Worm (Caenorhabditis elegans) whole organism, L4 larva: ENCODE measurements around the gene clec-179.

ENCODE experiments used
- F37D6.2 ChIP-seq: sonication (generic microtip); optimal IDR thresholded peaks from 2 replicates; lab custom pipeline; 2016; ENCODE audit warnings: mild to moderate bottlenecking, missing genetic modification characterization, missing compliant biosample characterization
- Y105C5A.15 ChIP-seq: fragments of 200-800 bp; sonication (Bioruptor generic); IDR thresholded peaks from 2 replicates; pipeline ENCODE4 v1.3.6; 2022; ENCODE audit warnings: missing genetic modification characterization, missing compliant biosample characterization
- Y48G9A.11 ChIP-seq: fragments of 200-800 bp; sonication (Bioruptor generic); IDR thresholded peaks from 2 replicates; pipeline ENCODE4 v1.3.6; 2022; ENCODE audit warnings: missing genetic modification reagents, missing genetic modification characterization, missing compliant biosample characterization
- Y75B8A.6 ChIP-seq: fragments of 200-800 bp; sonication (Bioruptor generic); IDR thresholded peaks from 2 replicates; pipeline ENCODE4 v1.3.6; 2022; ENCODE audit warnings: missing genetic modification reagents, missing genetic modification characterization, missing compliant biosample characterization
- ZK546.5 ChIP-seq, 2 experiments: sonication (generic microtip); optimal IDR thresholded peaks; 2 replicates each; lab custom pipeline; 2017; ENCODE audit warnings: missing biosample characterization in 2 of 2, missing genetic modification characterization in 2 of 2
- aha-1 ChIP-seq: fragments of 150-350 bp; peaks from one replicate; lab custom pipeline; 2014; ENCODE audit warnings: missing biosample characterization, missing genetic modification characterization
- aly-2 ChIP-seq: sonication (generic microtip); optimal IDR thresholded peaks from 2 replicates; lab custom pipeline; 2018; ENCODE audit warnings: missing biosample characterization, missing genetic modification characterization
- arid-1 ChIP-seq: fragments of 200-800 bp; sonication (Bioruptor generic); conservative IDR thresholded peaks from 2 replicates; pipeline ENCODE4 v1.3.6; 2022; ENCODE audit warnings: missing genetic modification reagents, missing genetic modification characterization, missing compliant biosample characterization
- attf-4 ChIP-seq: sonication (generic microtip); optimal IDR thresholded peaks from 3 replicates; lab custom pipeline; 2017; ENCODE audit warnings: missing biosample characterization, missing genetic modification characterization
- ceh-28 ChIP-seq: fragments of 150-350 bp; optimal IDR thresholded peaks from 2 replicates; lab custom pipeline; 2014; ENCODE audit warnings: missing biosample characterization, missing genetic modification reagents, missing genetic modification characterization
- ceh-32 ChIP-seq: sonication (generic microtip); optimal IDR thresholded peaks from 2 replicates; lab custom pipeline; 2016; ENCODE audit warnings: mild to moderate bottlenecking, missing genetic modification characterization, missing compliant biosample characterization; ENCODE audit not compliant: poor library complexity
- ceh-82 ChIP-seq: sonication (generic microtip); optimal IDR thresholded peaks from 2 replicates; lab custom pipeline; 2017; ENCODE audit warnings: missing biosample characterization, missing genetic modification characterization
- ces-1 ChIP-seq: fragments of 150-350 bp; sonication (generic microtip); optimal IDR thresholded peaks from 4 replicates; lab custom pipeline; 2014; ENCODE audit warnings: missing biosample characterization, missing genetic modification reagents, missing genetic modification characterization
- ctbp-1 ChIP-seq: fragments of 200-800 bp; sonication (Bioruptor generic); IDR thresholded peaks from 2 replicates; pipeline ENCODE4 v1.3.6; 2022; ENCODE audit warnings: missing genetic modification reagents, missing genetic modification characterization, missing compliant biosample characterization
- daf-16 ChIP-seq, 3 experiments: sonication (generic microtip); optimal IDR thresholded peaks; 2 replicates each; lab custom pipeline; 2016 to 2017; ENCODE audit warnings: missing genetic modification characterization in 3 of 3, missing genetic modification reagents in 3 of 3, mild to moderate bottlenecking in 2 of 3, missing compliant biosample characterization in 2 of 3, missing biosample characterization in 1 of 3, moderate library complexity in 1 of 3
- dmd-6 ChIP-seq: fragments of 200-800 bp; sonication (Bioruptor generic); IDR thresholded peaks from 2 replicates; pipeline ENCODE4 v1.3.6; 2022; ENCODE audit warnings: missing genetic modification reagents, missing genetic modification characterization, missing compliant biosample characterization
- dmd-9 ChIP-seq: fragments of 200-800 bp; sonication (Bioruptor generic); IDR thresholded peaks from 2 replicates; pipeline ENCODE4 v1.3.6; 2022; ENCODE audit warnings: missing genetic modification reagents, missing genetic modification characterization, missing compliant biosample characterization
- dpl-1 ChIP-seq: fragments of 150-350 bp; optimal IDR thresholded peaks from 2 replicates; lab custom pipeline; 2014; ENCODE audit warnings: missing biosample characterization, missing genetic modification reagents, missing genetic modification characterization
- dve-1 ChIP-seq: sonication (generic microtip); optimal IDR thresholded peaks from 2 replicates; lab custom pipeline; 2017; ENCODE audit warnings: antibody characterized with exemption, mild to moderate bottlenecking, missing genetic modification characterization, missing compliant biosample characterization; ENCODE audit not compliant: insufficient read depth
- egl-43 ChIP-seq: fragments of 200-800 bp; sonication (Bioruptor generic); IDR thresholded peaks from 2 replicates; pipeline ENCODE4 v1.3.6; 2022; ENCODE audit warnings: missing genetic modification reagents, missing genetic modification characterization, missing compliant biosample characterization
- gei-8 ChIP-seq: fragments of 200-800 bp; sonication (Bioruptor generic); optimal IDR thresholded peaks from 2 replicates; lab custom pipeline; 2018; ENCODE audit warnings: mild to moderate bottlenecking, missing genetic modification characterization, missing compliant biosample characterization
- hif-1 ChIP-seq, 2 experiments: sonication (generic microtip); optimal IDR thresholded peaks; 2 replicates each; lab custom pipeline; 2016 to 2017; ENCODE audit warnings: missing compliant biosample characterization in 2 of 2, missing genetic modification characterization in 2 of 2, missing genetic modification reagents in 2 of 2, missing genotype in 2 of 2, mild to moderate bottlenecking in 1 of 2
- hlh-11 ChIP-seq: fragments of 200-800 bp; sonication (Bioruptor generic); optimal IDR thresholded peaks from 2 replicates; lab custom pipeline; 2018; ENCODE audit warnings: mild to moderate bottlenecking, missing genetic modification characterization, missing compliant biosample characterization
- hlh-30 ChIP-seq: sonication (generic microtip); optimal IDR thresholded peaks from 2 replicates; lab custom pipeline; 2017; ENCODE audit warnings: antibody characterized with exemption, mild to moderate bottlenecking, missing genetic modification characterization, missing compliant biosample characterization; ENCODE audit not compliant: insufficient read depth
- lin-1 ChIP-seq: fragments of 200-800 bp; sonication (Bioruptor generic); IDR thresholded peaks from 2 replicates; pipeline ENCODE4 v1.3.6; 2022; ENCODE audit warnings: missing genetic modification reagents, missing genetic modification characterization, missing compliant biosample characterization
- lin-39 ChIP-seq: fragments of 150-350 bp; optimal IDR thresholded peaks from 2 replicates; lab custom pipeline; 2014; ENCODE audit warnings: missing biosample characterization, missing genetic modification reagents, missing genetic modification characterization
- lir-3 ChIP-seq: sonication (generic microtip); optimal IDR thresholded peaks from 2 replicates; lab custom pipeline; 2016; ENCODE audit warnings: mild to moderate bottlenecking, missing genetic modification characterization, missing compliant biosample characterization
- madf-5 ChIP-seq, 2 experiments: fragments of 200-800 bp; sonication (Bioruptor generic); IDR thresholded peaks; 2 replicates each; pipeline ENCODE4 v1.3.6; 2022; ENCODE audit warnings: missing compliant biosample characterization in 2 of 2, missing genetic modification characterization in 2 of 2
- madf-9 ChIP-seq: fragments of 200-800 bp; sonication (Bioruptor generic); conservative IDR thresholded peaks from 2 replicates; pipeline ENCODE4 v1.3.6; 2022; ENCODE audit warnings: missing genetic modification reagents, missing genetic modification characterization, missing compliant biosample characterization
- mdl-1 ChIP-seq, 2 experiments: fragments of 150-350 bp in 1 of 2; sonication (generic microtip) in 1 of 2; optimal IDR thresholded peaks; 2 replicates each; lab custom pipeline; 2014 to 2017; ENCODE audit warnings: missing biosample characterization in 2 of 2, missing genetic modification characterization in 2 of 2
- mxl-3 ChIP-seq: fragments of 200-800 bp; sonication (Bioruptor generic); optimal IDR thresholded peaks from 2 replicates; lab custom pipeline; 2018; ENCODE audit warnings: mild to moderate bottlenecking, missing genetic modification characterization, missing compliant biosample characterization
- nhr-10 ChIP-seq: fragments of 150-350 bp; optimal IDR thresholded peaks from 2 replicates; lab custom pipeline; 2014; ENCODE audit warnings: missing biosample characterization, missing genetic modification characterization
- nhr-11 ChIP-seq: fragments of 150-350 bp; optimal IDR thresholded peaks from 2 replicates; lab custom pipeline; 2014; ENCODE audit warnings: missing biosample characterization, missing genetic modification characterization
- nhr-111 ChIP-seq: fragments of 200-800 bp; sonication (Bioruptor generic); optimal IDR thresholded peaks from 2 replicates; lab custom pipeline; 2018; ENCODE audit warnings: mild to moderate bottlenecking, missing genetic modification characterization, missing compliant biosample characterization
- nhr-237 ChIP-seq: sonication (generic microtip); optimal IDR thresholded peaks from 2 replicates; lab custom pipeline; 2017; ENCODE audit warnings: missing biosample characterization, missing genetic modification characterization
- nhr-28 ChIP-seq: fragments of 150-350 bp; optimal IDR thresholded peaks from 2 replicates; lab custom pipeline; 2014; ENCODE audit warnings: missing biosample characterization, missing genetic modification characterization
- nhr-41 ChIP-seq: fragments of 200-800 bp; sonication (Bioruptor generic); IDR thresholded peaks from 2 replicates; pipeline ENCODE4 v1.3.6; 2022; ENCODE audit warnings: missing genetic modification reagents, missing genetic modification characterization, missing compliant biosample characterization
- nhr-42 ChIP-seq: fragments of 200-800 bp; sonication (Bioruptor generic); IDR thresholded peaks from 2 replicates; pipeline ENCODE4 v1.3.6; 2022; ENCODE audit warnings: missing genetic modification characterization, missing compliant biosample characterization
- nhr-77 ChIP-seq: fragments of 150-350 bp; optimal IDR thresholded peaks from 2 replicates; lab custom pipeline; 2014; ENCODE audit warnings: missing biosample characterization, missing genetic modification characterization
- pha-4 ChIP-seq, 2 experiments: fragments of 150-350 bp in 1 of 2; fragments of 200-800 bp in 1 of 2; sonication (Bioruptor generic) in 1 of 2; IDR thresholded peaks in 1 of 2; optimal IDR thresholded peaks in 1 of 2; 2 replicates each; pipeline versions ENCODE4 v1.3.6 to Lab custom; 2014 to 2022; ENCODE audit warnings: missing genetic modification characterization in 2 of 2, missing genetic modification reagents in 2 of 2, missing biosample characterization in 1 of 2, missing compliant biosample characterization in 1 of 2
- pqm-1 ChIP-seq: sonication (generic microtip); optimal IDR thresholded peaks from 2 replicates; lab custom pipeline; 2017; ENCODE audit warnings: missing biosample characterization, missing genetic modification characterization
- saeg-2 ChIP-seq: fragments of 200-800 bp; sonication (Bioruptor generic); IDR thresholded peaks from 2 replicates; pipeline ENCODE4 v1.3.6; 2022; ENCODE audit warnings: missing genetic modification reagents, missing genetic modification characterization, missing compliant biosample characterization
- skn-1 ChIP-seq: fragments of 150-350 bp; optimal IDR thresholded peaks from 2 replicates; lab custom pipeline; 2014; ENCODE audit warnings: missing biosample characterization, missing genetic modification characterization
- snpc-1.2 ChIP-seq: fragments of 200-800 bp; sonication (Bioruptor generic); IDR thresholded peaks from 2 replicates; pipeline ENCODE4 v1.3.6; 2022; ENCODE audit warnings: missing genetic modification reagents, missing genetic modification characterization, missing compliant biosample characterization
- snpc-4 ChIP-seq: fragments of 150-350 bp; optimal IDR thresholded peaks from 2 replicates; lab custom pipeline; 2014; ENCODE audit warnings: missing biosample characterization, missing genetic modification characterization
- spr-3 ChIP-seq: fragments of 200-800 bp; sonication (Bioruptor generic); optimal IDR thresholded peaks from 2 replicates; lab custom pipeline; 2018; ENCODE audit warnings: mild to moderate bottlenecking, missing genetic modification characterization, missing compliant biosample characterization
- tra-1 ChIP-seq: fragments of 200-800 bp; sonication (Bioruptor generic); IDR thresholded peaks from 2 replicates; pipeline ENCODE4 v1.3.6; 2022; ENCODE audit warnings: missing genetic modification reagents, missing genetic modification characterization, missing compliant biosample characterization
- zfp-2 ChIP-seq: sonication (generic microtip); optimal IDR thresholded peaks from 2 replicates; lab custom pipeline; 2016; ENCODE audit warnings: mild to moderate bottlenecking, missing genetic modification characterization, missing compliant biosample characterization
- zip-11 ChIP-seq: fragments of 200-800 bp; sonication (Bioruptor generic); IDR thresholded peaks from 2 replicates; pipeline ENCODE4 v1.3.6; 2022; ENCODE audit warnings: missing genetic modification characterization, missing compliant biosample characterization
- zip-2 ChIP-seq: fragments of 150-350 bp; optimal IDR thresholded peaks from 2 replicates; lab custom pipeline; 2014; ENCODE audit warnings: missing biosample characterization, missing genetic modification characterization
- ztf-7 ChIP-seq: fragments of 150-350 bp; optimal IDR thresholded peaks from 2 replicates; lab custom pipeline; 2014; ENCODE audit warnings: missing biosample characterization, missing genetic modification characterization

clec-179 gene

ce11 chrIV:7180304-7180703, 4.2 kb downstream of the clec-179 start, which contains the start of gene cest-10 (continued):
- no peak for TF ChIP-seq ceh-32 (tag; lab: Kevin White, UChicago)
- TF ChIP-seq zfp-2 = no peak
- TF ChIP-seq mxl-3 = no peak
- no peak for TF ChIP-seq lir-3 (tag; lab: Kevin White, UChicago)
- TF ChIP-seq ZK546.5 (tag; optimal IDR thresholded peaks at IDR 0.05; lab: Kevin White, UChicago) = no peak
- no peak for TF ChIP-seq attf-4 (tag; lab: Kevin White, UChicago)
- no peak for TF ChIP-seq dmd-9
- no peak for TF ChIP-seq nhr-111
- TF ChIP-seq snpc-4 (tag; lab: Kevin White, UChicago) = no peak
- TF ChIP-seq dmd-6 (GFP tag; lab: Robert Waterston, UW) = peak; percentile 96
- TF ChIP-seq Y48G9A.11 = no peak
- TF ChIP-seq saeg-2 (GFP tag; lab: Robert Waterston, UW) = no peak
- no peak for TF ChIP-seq nhr-42 (GFP tag; lab: Robert Waterston, UW)
- TF ChIP-seq aha-1 (tag; lab: Kevin White, UChicago) = peak; percentile 56
- TF ChIP-seq zip-11 (GFP tag; lab: Robert Waterston, UW) = no peak
- TF ChIP-seq pqm-1 (tag; lab: Kevin White, UChicago) = peak; percentile 78
- no peak for TF ChIP-seq nhr-237
- peak in 1 of 2 experiments; percentile 67 for TF ChIP-seq daf-16 (GFP tag; optimal IDR thresholded peaks at IDR 0.05; lab: Kevin White, UChicago)
- peak; percentile 93 for TF ChIP-seq daf-16 (tag; optimal IDR thresholded peaks at IDR 0.05; lab: Kevin White, UChicago)
- no peak for TF ChIP-seq ctbp-1
- TF ChIP-seq gei-8 = peak; percentile 2
- peak; percentile 89 for TF ChIP-seq dve-1 (tag; lab: Kevin White, UChicago)
- TF ChIP-seq Y75B8A.6 (GFP tag; lab: Robert Waterston, UW) = 0 out of 2 replicates have a peak, but pooled peaks have one; percentile 22
- no peak for TF ChIP-seq nhr-11
- no peak for TF ChIP-seq F37D6.2
- no peak for TF ChIP-seq lin-39 (tag; lab: Kevin White, UChicago)
- peak; percentile 99 for TF ChIP-seq nhr-28 (tag; lab: Kevin White, UChicago)
- TF ChIP-seq lin-1 (GFP tag; lab: Robert Waterston, UW) = no peak; the same call in 1 of the 2 replicates
- TF ChIP-seq hif-1 (tag; optimal IDR thresholded peaks at IDR 0.05; lab: Kevin White, UChicago) = no peak
- no peak for TF ChIP-seq spr-3 (GFP tag; lab: Kevin White, UChicago)
- TF ChIP-seq hlh-11 (tag; lab: Kevin White, UChicago) = peak; percentile 68
- no peak for TF ChIP-seq skn-1 (tag; lab: Kevin White, UChicago)
- no peak for TF ChIP-seq madf-5 (GFP tag; IDR thresholded peaks at IDR 0.05; lab: Robert Waterston, UW)
- TF ChIP-seq snpc-1.2 (GFP tag; lab: Robert Waterston, UW) = no peak
- TF ChIP-seq ceh-28 (tag; lab: Kevin White, UChicago) = no peak
- TF ChIP-seq nhr-10 (tag; lab: Kevin White, UChicago) = no peak
- TF ChIP-seq dpl-1 = no peak
- peak; percentile 69 for TF ChIP-seq nhr-77 (tag; lab: Kevin White, UChicago)
- no peak for TF ChIP-seq zip-2 (tag; lab: Kevin White, UChicago)
- TF ChIP-seq tra-1 (GFP tag; lab: Robert Waterston, UW) = peak; percentile 90
- TF ChIP-seq madf-9 (GFP tag; lab: Robert Waterston, UW) = no peak
- no peak for TF ChIP-seq Y105C5A.15 (GFP tag; lab: Robert Waterston, UW)
- no peak for TF ChIP-seq ceh-82 (tag; lab: Kevin White, UChicago)
- TF ChIP-seq aly-2 (tag; lab: Kevin White, UChicago) = no peak
- TF ChIP-seq arid-1 (GFP tag; lab: Robert Waterston, UW) = no peak
- no peak for TF ChIP-seq hlh-30 (tag; lab: Kevin White, UChicago)
- TF ChIP-seq ces-1 = no peak
- no peak for TF ChIP-seq mdl-1 (tag; optimal IDR thresholded peaks at IDR 0.05; lab: Kevin White, UChicago)
- TF ChIP-seq pha-4 (GFP tag; IDR thresholded peaks at IDR 0.05; lab: Robert Waterston, UW) = peak; percentile 32; the same call in 1 of the 2 replicates
- no peak for TF ChIP-seq pha-4 (tag; optimal IDR thresholded peaks at IDR 0.05; lab: Kevin White, UChicago)
- no peak for TF ChIP-seq egl-43 (GFP tag; lab: Robert Waterston, UW)
- TF ChIP-seq nhr-41 (GFP tag; lab: Robert Waterston, UW) = no peak
- no peak for TF ChIP-seq ztf-7 (tag; lab: Kevin White, UChicago)
